Worm (Caenorhabditis elegans): ENCODE results near the gene syx-2.

DNA sequence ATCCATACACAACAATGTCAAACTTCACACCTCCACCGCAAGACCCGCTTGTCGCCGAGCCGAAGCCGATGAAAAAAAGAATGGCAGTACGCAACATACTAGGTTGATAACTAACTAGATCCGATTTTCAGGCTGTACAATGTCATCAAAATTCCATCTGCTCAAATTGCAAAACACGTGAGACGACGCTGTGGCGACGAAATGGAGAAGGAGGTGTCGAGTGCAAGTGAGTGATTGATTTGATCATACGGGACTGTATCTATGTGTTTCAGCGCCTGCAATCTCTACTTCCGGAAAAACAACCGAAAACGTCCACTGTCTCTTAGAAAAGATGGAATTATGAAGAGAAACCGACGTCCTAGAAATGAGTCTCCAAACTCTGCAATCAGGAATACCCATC lies 19.7 kb upstream of the syx-2 start:
- no peak for TF ChIP-seq fax-1 (tag; optimal IDR thresholded peaks at IDR 0.05)
- TF ChIP-seq pha-2 (tag; optimal IDR thresholded peaks at IDR 0.05): no peak
- TF ChIP-seq ama-1 (optimal IDR thresholded peaks at IDR 0.05): no peak

All from whole organism, late embryonic.